Fruit fly (Drosophila melanogaster) whole organism, pupa: ENCODE measurements around the gene milt.

Source experiments
- CG10348 ChIP-seq: fragments of 200-800 bp; sonication (Bioruptor generic); IDR thresholded peaks from 2 replicates; pipeline ENCODE4 v1.3.6; 2022; ENCODE audit warnings: missing biosample characterization, missing genetic modification characterization
- CG12605 ChIP-seq: fragments of 200-800 bp; sonication (Bioruptor generic); IDR thresholded peaks from 2 replicates; pipeline ENCODE4 v1.3.6; 2022; ENCODE audit warnings: missing biosample characterization, missing genetic modification characterization
- CG13204 ChIP-seq: fragments of 200-800 bp; sonication (Bioruptor generic); optimal IDR thresholded peaks from 2 replicates; lab custom pipeline; 2018; ENCODE audit warnings: missing biosample characterization, mild to moderate bottlenecking, missing genetic modification characterization, moderate library complexity
- CG14655 ChIP-seq: fragments of 200-800 bp; sonication (Bioruptor generic); optimal IDR thresholded peaks from 3 replicates; lab custom pipeline; 2017; ENCODE audit warnings: mild to moderate bottlenecking, missing biosample characterization, missing genetic modification reagents, missing genetic modification characterization
- CG15710 ChIP-seq: fragments of 200-800 bp; sonication (Bioruptor generic); optimal IDR thresholded peaks from 2 replicates; lab custom pipeline; 2018; ENCODE audit warnings: missing biosample characterization, mild to moderate bottlenecking, missing genetic modification characterization, moderate library complexity
- CG17806 ChIP-seq: fragments of 200-800 bp; sonication (Bioruptor generic); optimal IDR thresholded peaks from 2 replicates; lab custom pipeline; 2018; ENCODE audit warnings: missing biosample characterization, mild to moderate bottlenecking, missing genetic modification characterization, moderate library complexity
- CG32121 ChIP-seq: fragments of 200-800 bp; sonication (Bioruptor generic); IDR thresholded peaks from 2 replicates; pipeline ENCODE4 v1.3.6; 2022; ENCODE audit warnings: missing biosample characterization, missing genetic modification characterization
- CG34367 ChIP-seq: fragments of 200-800 bp; sonication (Bioruptor generic); optimal IDR thresholded peaks from 2 replicates; lab custom pipeline; 2018; ENCODE audit warnings: missing biosample characterization, mild to moderate bottlenecking, missing genetic modification characterization
- CG4496 ChIP-seq: fragments of 200-800 bp; sonication (Bioruptor generic); IDR thresholded peaks from 3 replicates; pipeline ENCODE4 v1.3.6; 2022; ENCODE audit warnings: missing biosample characterization, missing genetic modification characterization
- CG8159 ChIP-seq: fragments of 200-800 bp; sonication (Bioruptor generic); optimal IDR thresholded peaks from 3 replicates; lab custom pipeline; 2018; ENCODE audit warnings: missing biosample characterization, mild to moderate bottlenecking, missing genetic modification characterization, moderate library complexity
- CG8301 ChIP-seq: fragments of 200-800 bp; sonication (Bioruptor generic); optimal IDR thresholded peaks from 2 replicates; lab custom pipeline; 2018; ENCODE audit warnings: missing biosample characterization, mild to moderate bottlenecking, missing genetic modification characterization
- CG9948 ChIP-seq: fragments of 200-800 bp; sonication (Bioruptor generic); optimal IDR thresholded peaks from 2 replicates; lab custom pipeline; 2018; ENCODE audit warnings: missing biosample characterization, mild to moderate bottlenecking, missing genetic modification characterization, moderate library complexity
- D1 ChIP-seq: fragments of 200-800 bp; sonication (Bioruptor generic); optimal IDR thresholded peaks from 2 replicates; lab custom pipeline; 2018; ENCODE audit warnings: missing biosample characterization, mild to moderate bottlenecking, missing genetic modification characterization, moderate library complexity
- EcR ChIP-seq: fragments of 200-800 bp; sonication (Bioruptor generic); optimal IDR thresholded peaks from 3 replicates; lab custom pipeline; 2019; ENCODE audit warnings: missing biosample characterization, missing genetic modification characterization, mild to moderate bottlenecking, moderate library complexity, missing genetic modification reagents
- Ets98B ChIP-seq: fragments of 200-800 bp; sonication (Bioruptor generic); IDR thresholded peaks from 2 replicates; pipeline ENCODE4 v1.3.6; 2022; ENCODE audit warnings: missing biosample characterization, missing genetic modification characterization
- Pif1A ChIP-seq: fragments of 200-800 bp; sonication (Bioruptor generic); optimal IDR thresholded peaks from 3 replicates; lab custom pipeline; 2016; ENCODE audit warnings: missing biosample characterization, missing genetic modification characterization
- Pif1B ChIP-seq: fragments of 200-800 bp; sonication (Bioruptor generic); optimal IDR thresholded peaks from 3 replicates; lab custom pipeline; 2016; ENCODE audit warnings: missing biosample characterization, missing genetic modification characterization
- Snoo ChIP-seq: fragments of 200-800 bp; sonication (Bioruptor generic); optimal IDR thresholded peaks from 3 replicates; lab custom pipeline; 2017; ENCODE audit warnings: missing biosample characterization, mild to moderate bottlenecking, missing genetic modification characterization, inconsistent platforms
- fd96Ca ChIP-seq: fragments of 200-800 bp; sonication (Bioruptor generic); IDR thresholded peaks from 3 replicates; pipeline ENCODE4 v1.3.6; 2022; ENCODE audit warnings: missing biosample characterization, missing genetic modification characterization
- gl ChIP-seq: fragments of 200-800 bp; sonication (Bioruptor generic); optimal IDR thresholded peaks from 2 replicates; lab custom pipeline; 2018; ENCODE audit warnings: missing biosample characterization, mild to moderate bottlenecking, missing genetic modification characterization
- rn ChIP-seq: fragments of 200-800 bp; sonication (Bioruptor generic); IDR thresholded peaks from 2 replicates; pipeline ENCODE4 v1.3.6; 2022; ENCODE audit warnings: missing biosample characterization, missing genetic modification characterization

milt gene

dm6 chr2L:7097386-7097785, 59.8 kb downstream of the milt start:
- no peak for TF ChIP-seq CG10348
- no peak for TF ChIP-seq CG9948
- TF ChIP-seq Snoo = no peak
- TF ChIP-seq CG17806 = no peak
- TF ChIP-seq Ets98B (GFP tag; lab: Robert Waterston, UW) = no peak
- no peak for TF ChIP-seq gl (tag; lab: Kevin White, UChicago)
- TF ChIP-seq fd96Ca (GFP tag; lab: Robert Waterston, UW) = no peak
- no peak for TF ChIP-seq EcR
- TF ChIP-seq CG4496 (GFP tag; lab: Robert Waterston, UW) = no peak
- no peak for TF ChIP-seq rn (GFP tag; lab: Robert Waterston, UW)
- no peak for TF ChIP-seq Pif1B (GFP tag; lab: Kevin White, UChicago)
- no peak for TF ChIP-seq CG15710 (tag; lab: Kevin White, UChicago)

- TF ChIP-seq CG9948 (peak; percentile 8), CG8301 (tag; lab: Kevin White, UChicago) (peak; percentile 33), CG13204 (GFP tag; lab: Kevin White, UChicago) (no peak), CG14655 (GFP tag; lab: Kevin White, UChicago) (peak; percentile 54), CG4496 (GFP tag; lab: Robert Waterston, UW) (0 out of 3 replicates have a peak, but pooled peaks have one; percentile 9), CG12605 (GFP tag; lab: Robert Waterston, UW) (no peak), fd96Ca (GFP tag; lab: Robert Waterston, UW) (peak; percentile 49; the same call in 2 of the 3 replicates), CG10348 (no peak), Snoo (no peak), CG8159 (tag; lab: Kevin White, UChicago) (peak; percentile 56), D1 (tag; lab: Kevin White, UChicago) (no peak), CG34367 (no peak), EcR (no peak), gl (tag; lab: Kevin White, UChicago) (no peak), rn (GFP tag; lab: Robert Waterston, UW) (no peak), CG15710 (tag; lab: Kevin White, UChicago) (peak; percentile 33), Ets98B (GFP tag; lab: Robert Waterston, UW) (peak; percentile 15; the same call in 1 of the 2 replicates), CG17806 (peak; percentile 45), Pif1A (peak; percentile 41), CG32121 (GFP tag; lab: Robert Waterston, UW) (no peak), Pif1B (GFP tag; lab: Kevin White, UChicago) (no peak)
These were observed 63.2 kb downstream of the milt start for dm6 chr2L:7100830-7101229.

DNA sequence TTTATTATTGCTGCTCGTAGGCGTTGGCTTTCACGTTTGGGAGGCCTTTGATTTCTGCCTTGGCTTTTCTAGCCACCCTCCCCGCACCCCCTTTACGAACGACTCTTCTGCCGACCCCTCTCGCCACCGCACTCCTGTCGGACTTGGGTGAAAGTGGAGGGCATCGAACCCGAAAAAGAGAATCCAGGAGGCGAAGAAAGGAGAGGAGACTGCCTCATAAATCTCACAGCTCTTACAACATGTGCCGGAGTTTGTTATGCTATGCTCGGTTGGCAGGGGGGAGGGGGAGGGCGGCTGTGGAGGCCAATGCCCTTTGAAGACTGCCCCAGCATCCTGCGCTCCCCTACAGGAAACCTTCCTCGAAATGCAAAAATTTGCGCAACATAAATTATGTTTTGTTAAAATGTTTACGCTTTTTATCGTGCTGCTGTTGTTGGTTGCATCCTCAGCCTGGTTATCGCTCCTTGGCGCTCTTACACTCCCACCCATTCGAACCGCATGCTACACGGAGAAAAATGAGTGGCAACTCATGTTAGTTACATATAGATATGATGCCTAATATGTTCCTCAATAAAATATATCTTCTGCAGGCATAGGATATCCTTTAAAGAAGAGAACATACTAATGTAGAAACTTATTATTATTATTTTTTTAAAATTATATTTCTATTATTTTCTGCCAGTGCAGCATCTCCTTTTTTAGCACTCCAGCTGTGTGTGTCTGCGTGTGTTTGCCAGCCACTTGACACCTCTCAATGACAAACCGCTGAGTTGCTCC, 66.8 kb downstream of the milt start:
- TF ChIP-seq Ets98B (GFP tag; lab: Robert Waterston, UW) = 0 out of 2 replicates have a peak, but pooled peaks have one; percentile 11
- TF ChIP-seq CG15710 (tag; lab: Kevin White, UChicago) = peak; percentile 75
- TF ChIP-seq CG4496 (GFP tag; lab: Robert Waterston, UW) = 0 out of 3 replicates have a peak, but pooled peaks have one; percentile 25
- TF ChIP-seq CG32121 (GFP tag; lab: Robert Waterston, UW) = no peak
- TF ChIP-seq CG9948 = peak; percentile 76
- TF ChIP-seq CG17806 = peak; percentile 82
- peak; percentile 39 for TF ChIP-seq Pif1A
- TF ChIP-seq fd96Ca (GFP tag; lab: Robert Waterston, UW) = no peak
- TF ChIP-seq EcR = peak; percentile 79
- TF ChIP-seq D1 (tag; lab: Kevin White, UChicago) = no peak
- peak; percentile 70 for TF ChIP-seq CG14655 (GFP tag; lab: Kevin White, UChicago)
- 0 out of 2 replicates have a peak, but pooled peaks have one; percentile 23 for TF ChIP-seq rn (GFP tag; lab: Robert Waterston, UW)
- TF ChIP-seq Pif1B (GFP tag; lab: Kevin White, UChicago) = peak; percentile 53
- peak; percentile 51 for TF ChIP-seq CG8301 (tag; lab: Kevin White, UChicago)
- TF ChIP-seq CG10348 = no peak
- peak; percentile 33 for TF ChIP-seq gl (tag; lab: Kevin White, UChicago)
- peak; percentile 71 for TF ChIP-seq Snoo
- no peak; the same call in 1 of the 2 replicates for TF ChIP-seq CG12605 (GFP tag; lab: Robert Waterston, UW)
- TF ChIP-seq CG34367 = peak; percentile 56
- TF ChIP-seq CG13204 (GFP tag; lab: Kevin White, UChicago) = peak; percentile 50
- TF ChIP-seq CG8159 (tag; lab: Kevin White, UChicago) = peak; percentile 84
